Worm (Caenorhabditis elegans): ENCODE measurements around the gene clh-2.

DNA sequence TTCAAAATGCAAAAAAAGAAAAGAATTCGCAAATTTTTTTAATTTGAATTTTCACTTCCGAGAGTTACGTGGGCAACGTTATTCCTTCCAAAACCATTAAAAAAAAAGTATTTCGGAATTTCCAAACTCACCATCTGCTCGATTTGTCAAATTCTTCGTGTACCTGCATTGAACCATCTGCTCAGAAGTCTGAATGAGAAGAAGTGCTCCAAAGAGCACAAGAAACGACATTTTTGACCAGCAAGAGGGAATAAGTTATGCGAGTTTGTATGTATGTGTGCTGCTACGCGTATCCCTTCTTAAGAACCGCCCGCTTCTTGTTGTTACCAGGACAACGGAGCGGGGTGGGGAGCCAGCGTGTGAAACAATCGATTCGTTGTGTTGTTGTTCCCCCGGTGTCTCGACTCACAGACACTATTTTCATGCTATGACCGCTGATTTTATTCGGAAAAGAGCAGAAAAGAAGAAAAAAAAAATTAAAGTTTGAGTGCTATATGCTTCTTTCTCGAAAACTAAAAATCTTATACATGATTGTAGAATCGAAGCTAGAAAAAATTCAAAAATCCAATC is 8.3 kb upstream of the clh-2 start, which contains the start of gene lgc-20:
- TF ChIP-seq ces-1 (GFP tag; optimal IDR thresholded peaks at IDR 0.05) (no peak), tbx-8 (GFP tag; optimal IDR thresholded peaks at IDR 0.05) (no peak), snpc-4 (tag; optimal IDR thresholded peaks at IDR 0.05) (no peak), lsy-2 (tag; optimal IDR thresholded peaks at IDR 0.05) (no peak), unc-62 (GFP tag; optimal IDR thresholded peaks at IDR 0.05) (no peak), pha-4 (tag; optimal IDR thresholded peaks at IDR 0.05) (no peak), unc-39 (tag; optimal IDR thresholded peaks at IDR 0.05) (no peak), M03D4.4 (tag; optimal IDR thresholded peaks at IDR 0.05) (no peak), nhr-2 (tag; optimal IDR thresholded peaks at IDR 0.05) (no peak), mep-1 (tag; optimal IDR thresholded peaks at IDR 0.05) (no peak), hlh-1 (tag; optimal IDR thresholded peaks at IDR 0.05) (no peak), nhr-237 (tag; optimal IDR thresholded peaks at IDR 0.05) (no peak), sptf-1 (tag; optimal IDR thresholded peaks at IDR 0.05) (no peak), elt-1 (tag; optimal IDR thresholded peaks at IDR 0.05; ENCODE audit: borderline replicate concordance, insufficient read depth) (no peak)

All from whole organism, mixed stage, embryonic.